Fruit fly (Drosophila melanogaster): Measurements from ENCODE around the gene CycH.
A peak's percentile ranks its signal among the peaks of the same experiment; 100 is the strongest.

The CycH gene

dm6 chr3L:21823236-21823635, 1.4 kb downstream of the CycH start, which contains the start of gene CG7407 (continued):
- TF ChIP-seq CG3995 (GFP tag; optimal IDR thresholded peaks at IDR 0.05) (peak; percentile 78), nom (GFP tag; optimal IDR thresholded peaks at IDR 0.05) (peak; percentile 19), wek (GFP tag; optimal IDR thresholded peaks at IDR 0.05) (peak; percentile 6), MESR4 (GFP tag; optimal IDR thresholded peaks at IDR 0.05) (peak; percentile 69), pzg (GFP tag; optimal IDR thresholded peaks at IDR 0.05) (peak; percentile 32), row (GFP tag; IDR thresholded peaks at IDR 0.05) (peak; percentile 48; the same call in 1 of the 3 replicates), BEAF-32 (GFP tag; optimal IDR thresholded peaks at IDR 0.05) (peak; percentile 19), Max (GFP tag; optimal IDR thresholded peaks at IDR 0.05) (no peak), CG11560 (tag; IDR thresholded peaks at IDR 0.05) (no peak), CG2116 (GFP tag; optimal IDR thresholded peaks at IDR 0.05) (peak; percentile 46)

- no peak for TF ChIP-seq lola (GFP tag; optimal IDR thresholded peaks at IDR 0.05)
- peak; percentile 29; the same call in 1 of the 2 replicates for TF ChIP-seq Drgx (GFP tag; IDR thresholded peaks at IDR 0.05)
- no peak for TF ChIP-seq abd-A (tag; optimal IDR thresholded peaks at IDR 0.05)
- peak; percentile 72 for TF ChIP-seq knrl (GFP tag; IDR thresholded peaks at IDR 0.05; ENCODE audit: partially characterized antibody)
- TF ChIP-seq Oli (tag; optimal IDR thresholded peaks at IDR 0.05) = no peak
- no peak for TF ChIP-seq Asciz (GFP tag; optimal IDR thresholded peaks at IDR 0.05)
- TF ChIP-seq CG31388 (GFP tag; optimal IDR thresholded peaks at IDR 0.05) = no peak
- TF ChIP-seq CG17385 (GFP tag; optimal IDR thresholded peaks at IDR 0.05) = peak; percentile 47
- no peak for TF ChIP-seq btn (GFP tag; optimal IDR thresholded peaks at IDR 0.05)
- peak; percentile 51 for TF ChIP-seq HLH3B (GFP tag; IDR thresholded peaks at IDR 0.05)
- TF ChIP-seq psq (GFP tag; optimal IDR thresholded peaks at IDR 0.05) = no peak
- TF ChIP-seq ftz-f1 (GFP tag; optimal IDR thresholded peaks at IDR 0.05) = peak; percentile 90
- no peak for TF ChIP-seq Dip2 (GFP tag; IDR thresholded peaks at IDR 0.05)
- TF ChIP-seq Vsx1 (GFP tag; optimal IDR thresholded peaks at IDR 0.05) = no peak
- TF ChIP-seq TFAM (GFP tag; optimal IDR thresholded peaks at IDR 0.05) = no peak
- TF ChIP-seq ac (GFP tag; optimal IDR thresholded peaks at IDR 0.05) = peak; percentile 15
- TF ChIP-seq Trl (optimal IDR thresholded peaks at IDR 0.05) = no peak
- TF ChIP-seq Trl (GFP tag; optimal IDR thresholded peaks at IDR 0.05) = peak; percentile 82
- no peak for TF ChIP-seq CG6254 (GFP tag; optimal IDR thresholded peaks at IDR 0.05)
- TF ChIP-seq CG18619 (GFP tag; optimal IDR thresholded peaks at IDR 0.05) = no peak
- TF ChIP-seq CG7372 (GFP tag; IDR thresholded peaks at IDR 0.05) = no peak
- TF ChIP-seq CG6654 (GFP tag; optimal IDR thresholded peaks at IDR 0.05) = no peak
- TF ChIP-seq Bgb (GFP tag; IDR thresholded peaks at IDR 0.05; ENCODE audit: partially characterized antibody) = peak; percentile 92
- TF ChIP-seq CG11398 (GFP tag; optimal IDR thresholded peaks at IDR 0.05) = peak; percentile 73
- TF ChIP-seq CG13296 (GFP tag; optimal IDR thresholded peaks at IDR 0.05) = peak; percentile 51
- peak; percentile 69 for TF ChIP-seq nmo (GFP tag; optimal IDR thresholded peaks at IDR 0.05)
- TF ChIP-seq Pdp1 (GFP tag; optimal IDR thresholded peaks at IDR 0.05) = peak; percentile 41 to 55
- TF ChIP-seq tna (GFP tag; IDR thresholded peaks at IDR 0.05; ENCODE audit: partially characterized antibody) = peak; percentile 70
- peak; percentile 56 for TF ChIP-seq CG30403 (GFP tag; optimal IDR thresholded peaks at IDR 0.05)
- TF ChIP-seq repo (GFP tag; optimal IDR thresholded peaks at IDR 0.05) = peak; percentile 38
- TF ChIP-seq dati (GFP tag; IDR thresholded peaks at IDR 0.05) = no peak
- peak; percentile 48; the same call in 2 of the 3 replicates for TF ChIP-seq row (GFP tag; IDR thresholded peaks at IDR 0.05)
- peak; percentile 18 for TF ChIP-seq CG6813 (GFP tag; optimal IDR thresholded peaks at IDR 0.05)
- TF ChIP-seq stwl (tag; optimal IDR thresholded peaks at IDR 0.05) = peak; percentile 93
- TF ChIP-seq Xrp1 (GFP tag; IDR thresholded peaks at IDR 0.05) = peak; percentile 71
- TF ChIP-seq CG8089 (GFP tag; optimal IDR thresholded peaks at IDR 0.05) = no peak
- no peak for TF ChIP-seq sisA (GFP tag; IDR thresholded peaks at IDR 0.05)
- peak; percentile 14 for TF ChIP-seq sens (GFP tag)
- peak; percentile 94 for TF ChIP-seq Ets65A (GFP tag)
Measured at dm6 chr3L:21824725-21825353, 3.0 kb downstream of the CycH start, which contains the start of gene eIF2A. Gene eIF2A (plus strand): TSS chr3L:21824740.

Measured in whole organism, embryonic.